Worm (Caenorhabditis elegans): ENCODE data around the gene lin-2.

Gene lin-2

DNA sequence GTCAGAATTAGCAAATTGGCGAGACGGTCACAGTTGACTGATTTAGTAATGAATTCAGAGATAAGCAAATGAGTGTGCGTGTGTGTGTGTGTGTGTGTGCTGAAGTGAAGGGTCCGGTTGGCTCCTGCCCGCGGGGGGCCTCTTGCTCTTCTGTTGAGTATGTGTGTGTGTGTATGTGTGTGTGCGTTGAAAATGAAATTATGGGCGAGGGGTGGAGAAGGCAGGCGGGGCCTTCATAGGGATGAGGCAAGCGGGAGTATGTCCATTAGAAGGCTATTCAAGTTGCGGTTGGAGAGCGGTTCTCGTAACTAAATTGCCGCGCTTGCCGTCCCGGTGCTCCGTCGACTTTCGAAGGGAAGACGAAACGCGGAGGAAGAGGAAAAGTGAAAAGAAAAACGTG is 6.5 kb downstream of the lin-2 start (continued):
- TF ChIP-seq gmeb-2 (tag; optimal IDR thresholded peaks at IDR 0.05) (peak; percentile 34), unc-3 (GFP tag; conservative IDR thresholded peaks at IDR 0.05) (no peak), unc-3 (tag; optimal IDR thresholded peaks at IDR 0.05) (no peak), ceh-14 (tag; optimal IDR thresholded peaks at IDR 0.05) (peak; percentile 37), ceh-34 (tag; optimal IDR thresholded peaks at IDR 0.05) (no peak), hlh-6 (tag; optimal IDR thresholded peaks at IDR 0.05) (peak; percentile 30), fkh-6 (tag; optimal IDR thresholded peaks at IDR 0.05) (no peak), ama-1 (optimal IDR thresholded peaks at IDR 0.05) (no peak), sox-2 (GFP tag; IDR thresholded peaks at IDR 0.05) (no peak), npax-4 (tag; optimal IDR thresholded peaks at IDR 0.05) (no peak), hlh-8 (tag; optimal IDR thresholded peaks at IDR 0.05) (no peak), pha-4 (tag; optimal IDR thresholded peaks at IDR 0.05) (no peak), pag-3 (tag; optimal IDR thresholded peaks at IDR 0.05; ENCODE audit: borderline replicate concordance) (no peak), ahr-1 (tag; optimal IDR thresholded peaks at IDR 0.05) (no peak), dve-1 (tag; optimal IDR thresholded peaks at IDR 0.05) (no peak), ceh-30 (tag; optimal IDR thresholded peaks at IDR 0.05) (no peak)

DNA sequence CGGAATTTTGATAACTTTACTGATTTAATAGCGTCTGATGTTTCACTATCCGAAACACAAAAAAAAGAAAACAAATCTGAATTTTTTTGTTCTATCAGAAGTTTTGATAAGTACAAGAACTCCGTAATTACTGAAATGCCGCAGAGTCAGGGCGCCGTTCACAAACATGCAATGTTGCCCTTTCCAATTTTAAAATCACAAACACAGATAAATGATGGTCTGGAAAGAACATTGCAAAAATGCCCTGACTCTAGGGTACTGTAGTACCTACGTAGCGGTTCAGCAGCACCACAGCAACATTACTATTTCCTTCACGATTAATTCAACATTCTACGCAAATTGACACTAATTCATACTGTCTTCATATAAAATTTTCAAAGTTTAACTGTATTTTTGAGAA is 7.2 kb downstream of the lin-2 start:
- TF ChIP-seq tbx-7 (tag; optimal IDR thresholded peaks at IDR 0.05) (no peak), C08G9.2 (tag; optimal IDR thresholded peaks at IDR 0.05) (no peak), hlh-15 (tag; optimal IDR thresholded peaks at IDR 0.05) (no peak), hlh-13 (GFP tag; optimal IDR thresholded peaks at IDR 0.05) (no peak), ceh-34 (tag; optimal IDR thresholded peaks at IDR 0.05) (no peak), fkh-10 (GFP tag; optimal IDR thresholded peaks at IDR 0.05) (no peak), madf-2 (tag; optimal IDR thresholded peaks at IDR 0.05) (no peak), mec-3 (tag; optimal IDR thresholded peaks at IDR 0.05; ENCODE audit: borderline replicate concordance) (no peak), unc-3 (GFP tag; conservative IDR thresholded peaks at IDR 0.05) (no peak), unc-3 (tag; optimal IDR thresholded peaks at IDR 0.05) (no peak), ceh-14 (tag; optimal IDR thresholded peaks at IDR 0.05) (no peak), ahr-1 (tag; optimal IDR thresholded peaks at IDR 0.05) (no peak), K09A11.1 (tag; optimal IDR thresholded peaks at IDR 0.05; ENCODE audit: insufficient read depth) (no peak), C38D4.7 (GFP tag; optimal IDR thresholded peaks at IDR 0.05) (no peak), lin-11 (tag; optimal IDR thresholded peaks at IDR 0.05) (no peak), lim-6 (tag; optimal IDR thresholded peaks at IDR 0.05) (no peak), sox-4 (tag; optimal IDR thresholded peaks at IDR 0.05) (no peak)

DNA sequence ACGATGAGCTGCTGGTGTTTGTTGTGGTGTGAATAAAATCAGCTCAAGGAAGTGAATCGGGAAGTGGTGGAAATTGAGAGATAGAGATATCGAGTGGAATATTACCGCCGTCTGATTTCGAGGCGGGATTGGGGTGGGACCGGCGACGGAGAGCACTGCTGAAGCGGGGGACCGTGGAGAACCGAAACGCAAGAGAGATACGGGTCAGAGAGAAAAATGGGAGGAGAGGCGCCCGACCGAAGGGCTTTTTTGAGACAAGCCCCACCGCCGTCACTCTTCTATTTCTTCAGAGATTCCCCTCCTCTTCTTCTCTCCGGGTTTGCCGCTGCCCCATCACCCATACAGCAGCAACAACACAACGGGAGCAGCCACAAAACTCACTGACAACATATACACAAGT is 7.8 kb downstream of the lin-2 start:
- peak; percentile 3 for TF ChIP-seq ceh-18 (tag; optimal IDR thresholded peaks at IDR 0.05)
- TF ChIP-seq rnt-1 (tag; optimal IDR thresholded peaks at IDR 0.05): peak; percentile 8
- TF ChIP-seq ceh-31 (tag; optimal IDR thresholded peaks at IDR 0.05): no peak

DNA sequence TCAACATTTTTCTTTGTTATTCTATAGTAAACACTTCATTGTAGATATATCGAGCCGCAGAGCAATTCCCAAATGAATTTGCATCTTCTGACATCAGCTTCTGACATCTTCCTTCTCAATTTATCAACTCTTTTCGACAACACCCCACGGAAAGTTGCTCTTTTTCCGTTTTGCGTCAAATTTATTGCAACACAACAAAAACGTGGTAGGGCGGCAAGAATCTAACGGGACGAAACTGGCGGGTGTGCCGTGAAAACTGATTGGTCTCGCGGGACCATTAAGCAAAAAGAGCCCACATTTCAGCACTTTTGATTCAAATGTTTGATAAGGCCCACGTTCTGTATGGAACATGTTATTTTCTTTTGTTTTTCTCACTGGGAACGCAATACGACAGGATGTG is 9.1 kb downstream of the lin-2 start:
- TF ChIP-seq pag-3 (tag; optimal IDR thresholded peaks at IDR 0.05; ENCODE audit: borderline replicate concordance): no peak
- TF ChIP-seq unc-3 (GFP tag; conservative IDR thresholded peaks at IDR 0.05): 0 out of 2 replicates have a peak, but pooled peaks have one; percentile 29
- peak; percentile 35 for TF ChIP-seq unc-3 (tag; optimal IDR thresholded peaks at IDR 0.05)
- no peak for TF ChIP-seq ahr-1 (tag; optimal IDR thresholded peaks at IDR 0.05)

DNA sequence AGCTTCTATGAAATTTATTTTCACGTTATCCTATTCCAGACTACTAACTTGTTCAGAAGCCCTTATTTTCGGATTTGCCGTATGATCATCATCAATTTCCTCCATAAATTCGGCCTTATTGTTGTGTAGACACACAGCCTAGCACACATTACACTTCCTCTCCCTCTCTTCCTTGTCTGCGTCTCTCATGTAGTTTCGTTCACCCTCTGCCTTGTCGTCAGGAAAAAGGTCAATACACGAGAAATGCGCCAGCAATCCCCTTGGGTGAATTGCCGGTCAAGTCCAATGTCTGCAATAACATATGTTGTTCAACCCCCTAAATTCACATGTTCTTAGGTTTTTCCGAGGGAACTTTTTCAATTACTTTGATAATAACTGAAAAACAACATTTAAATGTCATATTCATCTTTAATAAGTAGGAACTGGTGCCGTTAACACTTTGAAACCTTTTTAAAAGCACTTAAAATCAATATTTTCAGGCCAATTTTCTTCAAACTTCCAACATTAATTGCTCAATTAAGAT is 20.0 kb downstream of the lin-2 start, which contains the start of gene F17E5.2:
Gene F17E5.2 (plus strand): TSS at position 473 of the 523 bp plus-strand sequence.
- TF ChIP-seq unc-3 (GFP tag; conservative IDR thresholded peaks at IDR 0.05) (no peak; the same call in 1 of the 2 replicates), unc-3 (tag; optimal IDR thresholded peaks at IDR 0.05) (no peak), ref-2 (tag; optimal IDR thresholded peaks at IDR 0.05) (peak; percentile 74), lim-6 (tag; optimal IDR thresholded peaks at IDR 0.05) (no peak), C08G9.2 (tag; optimal IDR thresholded peaks at IDR 0.05) (peak; percentile 9), ceh-18 (tag; optimal IDR thresholded peaks at IDR 0.05) (peak; percentile 84), unc-42 (tag; optimal IDR thresholded peaks at IDR 0.05) (peak; percentile 83), hlh-6 (tag; optimal IDR thresholded peaks at IDR 0.05) (no peak), sdc-2 (tag; optimal IDR thresholded peaks at IDR 0.05) (peak; percentile 83), ceh-31 (tag; optimal IDR thresholded peaks at IDR 0.05) (peak; percentile 77), hlh-15 (tag; optimal IDR thresholded peaks at IDR 0.05) (no peak), ceh-19 (GFP tag; optimal IDR thresholded peaks at IDR 0.05) (no peak), tbx-2 (tag; optimal IDR thresholded peaks at IDR 0.05) (peak; percentile 68), fax-1 (tag; optimal IDR thresholded peaks at IDR 0.05) (no peak), ceh-14 (tag; optimal IDR thresholded peaks at IDR 0.05) (no peak), pat-9 (tag; optimal IDR thresholded peaks at IDR 0.05) (peak; percentile 18), pqm-1 (tag; optimal IDR thresholded peaks at IDR 0.05) (no peak), syd-9 (tag; optimal IDR thresholded peaks at IDR 0.05) (no peak), nfya-1 (tag; optimal IDR thresholded peaks at IDR 0.05) (peak; percentile 85), eyg-1 (tag; optimal IDR thresholded peaks at IDR 0.05) (no peak), npax-4 (tag; optimal IDR thresholded peaks at IDR 0.05) (no peak), ceh-22 (tag; optimal IDR thresholded peaks at IDR 0.05) (no peak), elt-2 (tag; optimal IDR thresholded peaks at IDR 0.05) (peak; percentile 10)
